Worm (Caenorhabditis elegans): ENCODE results near the gene F11C1.4.

F11C1.4 gene

ce11 chrX:12975595-12976089 is 1.2 kb upstream of the F11C1.4 start, which contains the start of gene ppk-3 (continued):
- TF ChIP-seq nhr-111 (GFP tag; optimal IDR thresholded peaks at IDR 0.05) (no peak), cey-2 (tag; optimal IDR thresholded peaks at IDR 0.05; ENCODE audit: borderline replicate concordance, insufficient read depth) (no peak), unc-62 (GFP tag; optimal IDR thresholded peaks at IDR 0.05 in 1 of 2) (peak in 1 of 2 experiments; percentile 79), unc-62 (tag; optimal IDR thresholded peaks at IDR 0.05) (no peak), ztf-11 (tag; optimal IDR thresholded peaks at IDR 0.05) (no peak), zfp-3 (GFP tag; conservative IDR thresholded peaks at IDR 0.05) (no peak), F44E2.7 (GFP tag; IDR thresholded peaks at IDR 0.05) (no peak), lsy-2 (tag; optimal IDR thresholded peaks at IDR 0.05) (peak; percentile 8 to 81), ceh-62 (tag; optimal IDR thresholded peaks at IDR 0.05) (no peak), zip-11 (GFP tag; IDR thresholded peaks at IDR 0.05) (no peak), ama-1 (optimal IDR thresholded peaks at IDR 0.05) (no peak), D1046.2 (GFP tag; IDR thresholded peaks at IDR 0.05) (no peak), T26A8.4 (GFP tag; IDR thresholded peaks at IDR 0.05) (peak; percentile 58; the same call in 1 of the 2 replicates), dmd-9 (GFP tag; IDR thresholded peaks at IDR 0.05) (no peak), aly-2 (tag; optimal IDR thresholded peaks at IDR 0.05) (no peak), daf-16 (GFP tag; optimal IDR thresholded peaks at IDR 0.05) (peak in 1 of 2 experiments; percentile 60), daf-16 (tag; optimal IDR thresholded peaks at IDR 0.05) (peak; percentile 47), mdt-29 (GFP tag; IDR thresholded peaks at IDR 0.05) (no peak), ces-1 (GFP tag; optimal IDR thresholded peaks at IDR 0.05) (no peak), saeg-2 (GFP tag; IDR thresholded peaks at IDR 0.05) (no peak), gei-8 (GFP tag; optimal IDR thresholded peaks at IDR 0.05) (no peak), mxl-3 (GFP tag; optimal IDR thresholded peaks at IDR 0.05) (peak; percentile 72), fkh-10 (GFP tag; optimal IDR thresholded peaks at IDR 0.05) (no peak), vab-7 (GFP tag; IDR thresholded peaks at IDR 0.05) (no peak), ceh-28 (tag; optimal IDR thresholded peaks at IDR 0.05) (no peak), T20F7.1 (GFP tag; optimal IDR thresholded peaks at IDR 0.05) (no peak), nhr-42 (GFP tag; IDR thresholded peaks at IDR 0.05) (peak; percentile 47; the same call in 1 of the 2 replicates), ceh-32 (tag; optimal IDR thresholded peaks at IDR 0.05; ENCODE audit: poor library complexity) (no peak), Y5F2A.4 (GFP tag; optimal IDR thresholded peaks at IDR 0.05) (no peak), spr-3 (GFP tag; optimal IDR thresholded peaks at IDR 0.05) (no peak), ZK546.5 (tag; optimal IDR thresholded peaks at IDR 0.05) (no peak), nhr-11 (tag; optimal IDR thresholded peaks at IDR 0.05) (peak; percentile 76), madf-5 (GFP tag; IDR thresholded peaks at IDR 0.05) (no peak), php-3 (GFP tag; IDR thresholded peaks at IDR 0.05) (no peak), zip-2 (tag; optimal IDR thresholded peaks at IDR 0.05) (no peak), nhr-237 (tag; optimal IDR thresholded peaks at IDR 0.05) (no peak), lin-1 (GFP tag; IDR thresholded peaks at IDR 0.05) (0 out of 2 replicates have a peak, but pooled peaks have one; percentile 13), pha-4 (GFP tag; IDR thresholded peaks at IDR 0.05) (no peak), pha-4 (tag; optimal IDR thresholded peaks at IDR 0.05) (peak; percentile 45), dmd-6 (GFP tag; IDR thresholded peaks at IDR 0.05) (peak; percentile 56), nhr-102 (tag; optimal IDR thresholded peaks at IDR 0.05) (peak; percentile 13), zfp-2 (tag; optimal IDR thresholded peaks at IDR 0.05) (no peak), spr-1 (tag; optimal IDR thresholded peaks at IDR 0.05) (peak; percentile 9), lin-13 (GFP tag; optimal IDR thresholded peaks at IDR 0.05) (peak; percentile 0), snpc-1.2 (GFP tag; IDR thresholded peaks at IDR 0.05) (no peak), F26F4.8 (GFP tag; conservative IDR thresholded peaks at IDR 0.05) (no peak), egl-43 (GFP tag; IDR thresholded peaks at IDR 0.05) (no peak), hlh-11 (tag; optimal IDR thresholded peaks at IDR 0.05) (peak; percentile 85), egl-27 (tag; optimal IDR thresholded peaks at IDR 0.05) (no peak), F37D6.2 (tag; optimal IDR thresholded peaks at IDR 0.05) (no peak), tag-97 (GFP tag; IDR thresholded peaks at IDR 0.05) (no peak), nhr-10 (tag; optimal IDR thresholded peaks at IDR 0.05) (no peak), nhr-48 (tag; optimal IDR thresholded peaks at IDR 0.05) (peak; percentile 16)
